Fruit fly (Drosophila melanogaster) whole organism, embryonic: ENCODE measurements around the gene sr.

Experiments used
- Asciz ChIP-seq: fragments of 200-800 bp; sonication (Bioruptor generic); optimal IDR thresholded peaks from 2 replicates; lab custom pipeline; 2017; ENCODE audit warnings: missing biosample characterization, mild to moderate bottlenecking, missing genetic modification characterization, missing genetic modification reagents
- Atf3 ChIP-seq: fragments of 200-800 bp; sonication (Bioruptor generic); optimal IDR thresholded peaks from 3 replicates; lab custom pipeline; 2016; ENCODE audit warnings: missing biosample characterization, missing genetic modification characterization
- B-H1 ChIP-seq: fragments of 200-800 bp; sonication (Bioruptor generic); IDR thresholded peaks from 3 replicates; pipeline ENCODE4 v1.3.6; 2022; ENCODE audit warnings: missing biosample characterization, missing genetic modification characterization
- C15 ChIP-seq: fragments of 200-800 bp; sonication (Bioruptor generic); IDR thresholded peaks from 3 replicates; pipeline ENCODE4 v1.3.6; 2022; ENCODE audit warnings: missing biosample characterization, missing genetic modification characterization
- CG10654 ChIP-seq: fragments of 200-800 bp; sonication (Bioruptor generic); optimal IDR thresholded peaks from 2 replicates; lab custom pipeline; 2016; ENCODE audit warnings: missing biosample characterization, missing genetic modification characterization
- CG11247 ChIP-seq: fragments of 200-800 bp; sonication (Bioruptor generic); IDR thresholded peaks from 2 replicates; pipeline ENCODE4 v1.3.6; 2022; ENCODE audit warnings: missing biosample characterization, missing genetic modification characterization
- CG12071 ChIP-seq: fragments of 200-800 bp; sonication (Bioruptor generic); optimal IDR thresholded peaks from 3 replicates; lab custom pipeline; 2018; ENCODE audit warnings: missing biosample characterization, mild to moderate bottlenecking, missing genetic modification characterization
- CG12104 ChIP-seq: fragments of 200-800 bp; sonication (Bioruptor generic); optimal IDR thresholded peaks from 3 replicates; lab custom pipeline; 2016; ENCODE audit warnings: missing biosample characterization, missing genetic modification characterization
- CG12236 ChIP-seq: fragments of 200-800 bp; sonication (Bioruptor generic); optimal IDR thresholded peaks from 2 replicates; lab custom pipeline; 2016; ENCODE audit warnings: missing biosample characterization, missing genetic modification characterization
- CG12769 ChIP-seq: fragments of 200-800 bp; sonication (Bioruptor generic); optimal IDR thresholded peaks from 2 replicates; lab custom pipeline; 2019; ENCODE audit warnings: missing biosample characterization, mild to moderate bottlenecking, missing genetic modification characterization, moderate library complexity
- CG12942 ChIP-seq: fragments of 200-800 bp; sonication (Bioruptor generic); optimal IDR thresholded peaks from 3 replicates; lab custom pipeline; 2016; ENCODE audit warnings: missing biosample characterization, missing genetic modification characterization
- CG14860 ChIP-seq: fragments of 200-800 bp; sonication (Bioruptor generic); IDR thresholded peaks from 3 replicates; pipeline ENCODE4 v1.3.6; 2022; ENCODE audit warnings: missing biosample characterization, missing genetic modification characterization; ENCODE audit not compliant: partially characterized antibody
- CG15073 ChIP-seq: fragments of 200-800 bp; sonication (Bioruptor generic); optimal IDR thresholded peaks from 2 replicates; lab custom pipeline; 2016; ENCODE audit warnings: missing biosample characterization, missing genetic modification characterization
- CG17802 ChIP-seq: fragments of 200-800 bp; sonication (Bioruptor generic); optimal IDR thresholded peaks from 2 replicates; lab custom pipeline; 2018; ENCODE audit warnings: missing biosample characterization, mild to moderate bottlenecking, missing genetic modification characterization, moderate library complexity
- CG18476 ChIP-seq: fragments of 200-800 bp; sonication (Bioruptor generic); optimal IDR thresholded peaks from 2 replicates; lab custom pipeline; 2016; ENCODE audit warnings: missing biosample characterization, mild to moderate bottlenecking, missing genetic modification characterization
- CG18764 ChIP-seq: fragments of 200-800 bp; sonication (Bioruptor generic); optimal IDR thresholded peaks from 3 replicates; lab custom pipeline; 2016; ENCODE audit warnings: missing biosample characterization, missing genetic modification characterization
- CG2116 ChIP-seq: fragments of 200-800 bp; sonication (Bioruptor generic); optimal IDR thresholded peaks from 3 replicates; lab custom pipeline; 2018; ENCODE audit warnings: missing biosample characterization, mild to moderate bottlenecking, missing genetic modification characterization
- CG2889 ChIP-seq: fragments of 200-800 bp; sonication (Bioruptor generic); IDR thresholded peaks from 3 replicates; pipeline ENCODE4 v1.3.6; 2022; ENCODE audit warnings: missing biosample characterization, missing genetic modification characterization
- CG30431 ChIP-seq: fragments of 200-800 bp; sonication (Bioruptor generic); optimal IDR thresholded peaks from 2 replicates; lab custom pipeline; 2017; ENCODE audit warnings: missing biosample characterization, missing genetic modification characterization
- CG32767 ChIP-seq: fragments of 200-800 bp; sonication (Bioruptor generic); IDR thresholded peaks from 2 replicates; pipeline ENCODE4 v1.3.6; 2022; ENCODE audit warnings: missing biosample characterization, missing genetic modification characterization
- CG9727 ChIP-seq: fragments of 200-800 bp; sonication (Bioruptor generic); optimal IDR thresholded peaks from 3 replicates; lab custom pipeline; 2017; ENCODE audit warnings: missing biosample characterization, mild to moderate bottlenecking, missing genetic modification characterization
- CTCF ChIP-seq: fragments of 200-800 bp; sonication (Bioruptor generic); optimal IDR thresholded peaks from 2 replicates; lab custom pipeline; 2017; ENCODE audit warnings: missing biosample characterization, mild to moderate bottlenecking, missing genetic modification characterization, moderate library complexity
- Camta ChIP-seq: fragments of 200-800 bp; sonication (Bioruptor generic); optimal IDR thresholded peaks from 2 replicates; lab custom pipeline; 2016; ENCODE audit warnings: missing biosample characterization, missing genetic modification characterization
- Dad ChIP-seq: fragments of 200-800 bp; sonication (Bioruptor generic); optimal IDR thresholded peaks from 3 replicates; lab custom pipeline; 2016; ENCODE audit warnings: missing biosample characterization, missing genetic modification characterization
- Elba2 ChIP-seq: fragments of 200-800 bp; sonication (Bioruptor generic); optimal IDR thresholded peaks from 3 replicates; lab custom pipeline; 2016; ENCODE audit warnings: missing biosample characterization, missing genetic modification characterization
- Fer3 ChIP-seq: fragments of 200-800 bp; sonication (Bioruptor generic); optimal IDR thresholded peaks from 2 replicates; lab custom pipeline; 2018; ENCODE audit warnings: missing biosample characterization, mild to moderate bottlenecking, missing genetic modification characterization, moderate library complexity
- HLH3B ChIP-seq: fragments of 200-800 bp; sonication (Bioruptor generic); IDR thresholded peaks from 2 replicates; pipeline ENCODE4 v1.3.6; 2022; ENCODE audit warnings: missing biosample characterization, missing genetic modification characterization
- Hr3 ChIP-seq: fragments of 200-800 bp; sonication (Bioruptor generic); optimal IDR thresholded peaks from 3 replicates; lab custom pipeline; 2016; ENCODE audit warnings: missing biosample characterization, missing genetic modification characterization
- Hsf ChIP-seq: fragments of 200-800 bp; sonication (Bioruptor generic); optimal IDR thresholded peaks from 3 replicates; lab custom pipeline; 2016; ENCODE audit warnings: missing biosample characterization, missing genetic modification characterization
- NfI ChIP-seq: fragments of 200-800 bp; sonication (Bioruptor generic); optimal IDR thresholded peaks from 3 replicates; lab custom pipeline; 2018; ENCODE audit warnings: missing biosample characterization, mild to moderate bottlenecking, missing genetic modification characterization, moderate library complexity
- Ptx1 ChIP-seq: fragments of 200-800 bp; sonication (Bioruptor generic); IDR thresholded peaks from 2 replicates; pipeline ENCODE4 v1.3.6; 2022; ENCODE audit warnings: missing biosample characterization, missing genetic modification characterization
- Rfx ChIP-seq: fragments of 200-800 bp; sonication (Bioruptor generic); IDR thresholded peaks from 2 replicates; pipeline ENCODE4 v1.3.6; 2022; ENCODE audit warnings: missing biosample characterization, missing genetic modification characterization
- Scr ChIP-seq: fragments of 200-800 bp; sonication (Bioruptor generic); IDR thresholded peaks from 2 replicates; pipeline ENCODE4 v1.3.6; 2022; ENCODE audit warnings: missing biosample characterization, missing genetic modification characterization; ENCODE audit not compliant: partially characterized antibody
- Side ChIP-seq: fragments of 200-800 bp; sonication (Bioruptor generic); optimal IDR thresholded peaks from 2 replicates; lab custom pipeline; 2016; ENCODE audit warnings: missing biosample characterization, missing genetic modification characterization
- Sox100B ChIP-seq: fragments of 200-800 bp; sonication (Bioruptor generic); optimal IDR thresholded peaks from 3 replicates; lab custom pipeline; 2018; ENCODE audit warnings: missing biosample characterization, mild to moderate bottlenecking, missing genetic modification characterization
- Tbp ChIP-seq: fragments of >200 bp; optimal IDR thresholded peaks from 2 replicates; lab custom pipeline; 2018; ENCODE audit warnings: missing biosample characterization, missing genetic modification characterization
- bcd ChIP-seq: fragments of 200-800 bp; sonication (Bioruptor generic); optimal IDR thresholded peaks from 2 replicates; lab custom pipeline; 2017; ENCODE audit warnings: missing biosample characterization, mild to moderate bottlenecking, missing genetic modification characterization
- croc ChIP-seq: fragments of 200-800 bp; sonication (Bioruptor generic); conservative IDR thresholded peaks from 3 replicates; pipeline ENCODE4 v1.3.6; 2022; ENCODE audit warnings: missing biosample characterization, missing genetic modification characterization
- crol ChIP-seq: fragments of 200-800 bp; sonication (Bioruptor generic); IDR thresholded peaks from 2 replicates; pipeline ENCODE4 v1.3.6; 2022; ENCODE audit warnings: missing biosample characterization, missing genetic modification characterization
- dm ChIP-seq: fragments of 200-800 bp; sonication (Bioruptor generic); optimal IDR thresholded peaks from 3 replicates; lab custom pipeline; 2016; ENCODE audit warnings: missing biosample characterization, missing genetic modification characterization
- dpn ChIP-seq, 2 experiments: fragments of 200-800 bp; sonication (Bioruptor generic); optimal IDR thresholded peaks; 3 replicates each; lab custom pipeline; 2016; ENCODE audit warnings: missing biosample characterization in 2 of 2, missing genetic modification characterization in 2 of 2
- fd102C ChIP-seq: fragments of 200-800 bp; sonication (Bioruptor generic); optimal IDR thresholded peaks from 2 replicates; lab custom pipeline; 2018; ENCODE audit warnings: missing biosample characterization, mild to moderate bottlenecking, missing genetic modification characterization, moderate library complexity
- hb ChIP-seq: fragments of 200-800 bp; sonication (Bioruptor generic); IDR thresholded peaks from 3 replicates; pipeline ENCODE4 v1.3.6; 2022; ENCODE audit warnings: missing biosample characterization, missing genetic modification characterization; ENCODE audit not compliant: partially characterized antibody
- lmd ChIP-seq: fragments of 200-800 bp; sonication (Bioruptor generic); IDR thresholded peaks from 2 replicates; pipeline ENCODE4 v1.3.6; 2022; ENCODE audit warnings: missing biosample characterization, missing genetic modification characterization
- lov ChIP-seq, 2 experiments: fragments of 200-800 bp in 1 of 2; fragments of >200 bp in 1 of 2; sonication (Bioruptor generic) in 1 of 2; IDR thresholded peaks in 1 of 2; optimal IDR thresholded peaks in 1 of 2; 2 replicates in 1 of 2; 3 replicates in 1 of 2; pipeline versions ENCODE4 v1.3.6 to Lab custom; 2017 to 2022; ENCODE audit warnings: missing biosample characterization in 1 of 2, missing genetic modification characterization in 1 of 2
- prd ChIP-seq, 3 experiments: fragments of >200 bp in 2 of 3; fragments of 200-800 bp in 1 of 3; sonication (Bioruptor generic) in 1 of 3; optimal IDR thresholded peaks in 2 of 3; IDR thresholded peaks in 1 of 3; 2 replicates in 2 of 3; 3 replicates in 1 of 3; pipeline versions ENCODE4 v1.3.6 to Lab custom; 2017 to 2022; ENCODE audit warnings: missing biosample characterization in 1 of 3, missing genetic modification characterization in 1 of 3
- pum ChIP-seq: fragments of 200-800 bp; sonication (Bioruptor generic); optimal IDR thresholded peaks from 2 replicates; lab custom pipeline; 2016; ENCODE audit warnings: missing biosample characterization, missing genetic modification characterization
- salm ChIP-seq: fragments of 200-800 bp; sonication (Bioruptor generic); optimal IDR thresholded peaks from 2 replicates; lab custom pipeline; 2018; ENCODE audit warnings: missing biosample characterization, mild to moderate bottlenecking, missing genetic modification characterization
- wor ChIP-seq: fragments of 200-800 bp; sonication (Bioruptor generic); IDR thresholded peaks from 2 replicates; pipeline ENCODE4 v1.3.6; 2022; ENCODE audit warnings: missing biosample characterization, missing genetic modification characterization

The sr gene

DNA sequence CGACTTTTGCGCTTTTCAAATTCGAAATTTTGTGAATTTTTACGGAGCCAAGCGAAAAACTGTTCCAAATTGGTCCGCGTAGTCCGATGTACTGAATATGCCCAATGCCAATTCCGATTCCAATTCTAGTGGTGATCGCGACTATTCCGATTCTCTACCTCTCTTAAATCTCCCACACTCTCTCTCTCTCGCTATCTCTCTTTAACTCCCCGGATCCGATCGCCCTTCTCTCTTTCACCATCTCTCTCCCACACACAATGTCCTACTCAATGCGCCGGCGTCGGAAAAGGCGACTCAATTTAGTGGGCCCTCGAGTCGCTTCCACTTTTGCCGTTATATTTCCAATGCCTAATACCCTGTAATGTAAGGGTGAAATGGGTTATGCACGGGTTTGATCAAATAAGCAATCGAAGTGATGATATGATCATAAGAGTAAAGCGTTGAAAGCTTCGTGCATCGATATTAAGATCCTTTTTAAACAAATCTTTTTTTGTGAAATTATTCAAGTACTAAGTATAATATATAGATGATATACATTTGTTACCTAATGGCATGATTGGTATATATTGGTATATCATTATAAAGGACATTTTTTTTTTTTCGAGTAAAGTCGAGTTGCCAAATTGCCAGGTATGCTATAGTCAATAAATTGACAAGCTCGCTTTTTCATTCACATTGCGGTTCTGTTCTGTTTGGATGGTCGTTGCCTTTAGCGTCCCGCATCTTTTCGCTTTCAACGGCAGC, 41.2 kb upstream of the sr start:
- TF ChIP-seq Atf3 (GFP tag; lab: Kevin White, UChicago) (no peak), fd102C (GFP tag; lab: Kevin White, UChicago) (no peak), Scr (GFP tag; lab: Robert Waterston, UW) (0 out of 2 replicates have a peak, but pooled peaks have one; percentile 10), C15 (GFP tag; lab: Robert Waterston, UW) (no peak), Dad (GFP tag; lab: Kevin White, UChicago) (no peak), hb (GFP tag; lab: Robert Waterston, UW) (no peak), CG14860 (no peak), CG12769 (tag; lab: Kevin White, UChicago) (no peak), NfI (GFP tag; lab: Kevin White, UChicago) (peak; percentile 63), CG18476 (GFP tag; lab: Kevin White, UChicago) (peak; percentile 40), CG10654 (GFP tag; lab: Kevin White, UChicago) (peak; percentile 52), Camta (peak; percentile 9), Hsf (GFP tag; lab: Kevin White, UChicago) (peak; percentile 65), CG11247 (GFP tag; lab: Robert Waterston, UW) (0 out of 2 replicates have a peak, but pooled peaks have one; percentile 9), CG17802 (tag; lab: Kevin White, UChicago) (peak; percentile 7), CG12236 (GFP tag; lab: Kevin White, UChicago) (no peak), Fer3 (tag; lab: Kevin White, UChicago) (peak; percentile 34), Ptx1 (GFP tag; lab: Robert Waterston, UW) (peak; percentile 63), lov (optimal IDR thresholded peaks at IDR 0.05; lab: Kevin White, UChicago) (no peak), lov (GFP tag; IDR thresholded peaks at IDR 0.05; lab: Robert Waterston, UW) (no peak), salm (tag; lab: Kevin White, UChicago) (no peak), Elba2 (GFP tag; lab: Kevin White, UChicago) (peak; percentile 26), Asciz (GFP tag; lab: Kevin White, UChicago) (peak; percentile 65), CG32767 (GFP tag; lab: Robert Waterston, UW) (peak; percentile 9; the same call in 1 of the 2 replicates), CG12104 (peak; percentile 49), bcd (peak; percentile 74), pum (peak; percentile 28), B-H1 (no peak), CG2889 (0 out of 3 replicates have a peak, but pooled peaks have one; percentile 43), CG2116 (GFP tag; lab: Kevin White, UChicago) (peak; percentile 30), dm (GFP tag; lab: Kevin White, UChicago) (peak; percentile 4), Tbp (no peak), CG30431 (GFP tag; lab: Kevin White, UChicago) (peak; percentile 73), dpn (GFP tag; optimal IDR thresholded peaks at IDR 0.05; lab: Kevin White, UChicago) (peak; percentile 35 to 80), Sox100B (GFP tag; lab: Kevin White, UChicago) (peak; percentile 75), crol (GFP tag; lab: Robert Waterston, UW) (no peak; the same call in 1 of the 2 replicates), Hr3 (peak; percentile 76), CG9727 (GFP tag; lab: Kevin White, UChicago) (peak; percentile 83), wor (GFP tag; lab: Robert Waterston, UW) (peak; percentile 56), lmd (peak; percentile 74), HLH3B (GFP tag; lab: Robert Waterston, UW) (no peak), CG12942 (GFP tag; lab: Kevin White, UChicago) (peak; percentile 51), CG12071 (GFP tag; lab: Kevin White, UChicago) (no peak), Rfx (peak; percentile 52; the same call in 1 of the 2 replicates), croc (GFP tag; lab: Robert Waterston, UW) (peak; percentile 47; the same call in 1 of the 3 replicates), CG18764 (peak; percentile 38), CG15073 (GFP tag; lab: Kevin White, UChicago) (peak; percentile 9), Side (GFP tag; lab: Kevin White, UChicago) (no peak), prd (optimal IDR thresholded peaks at IDR 0.05; lab: Kevin White, UChicago) (no peak), prd (GFP tag; IDR thresholded peaks at IDR 0.05; lab: Robert Waterston, UW) (peak; percentile 69; the same call in 2 of the 3 replicates), CTCF (GFP tag; lab: Kevin White, UChicago) (no peak)
